Worm (Caenorhabditis elegans) whole organism, L4/young adult: ENCODE results near the gene puf-11.

Experiments
- dao-5 ChIP-seq: sonication (generic microtip); optimal IDR thresholded peaks from 2 replicates; lab custom pipeline; 2016; ENCODE audit warnings: missing genotype, missing genetic modification characterization, moderate library complexity, missing compliant biosample characterization
- him-1 ChIP-seq: sonication (generic microtip); optimal IDR thresholded peaks from 2 replicates; lab custom pipeline; 2016; ENCODE audit warnings: missing genotype, missing genetic modification reagents, missing genetic modification characterization, missing compliant biosample characterization

DNA sequence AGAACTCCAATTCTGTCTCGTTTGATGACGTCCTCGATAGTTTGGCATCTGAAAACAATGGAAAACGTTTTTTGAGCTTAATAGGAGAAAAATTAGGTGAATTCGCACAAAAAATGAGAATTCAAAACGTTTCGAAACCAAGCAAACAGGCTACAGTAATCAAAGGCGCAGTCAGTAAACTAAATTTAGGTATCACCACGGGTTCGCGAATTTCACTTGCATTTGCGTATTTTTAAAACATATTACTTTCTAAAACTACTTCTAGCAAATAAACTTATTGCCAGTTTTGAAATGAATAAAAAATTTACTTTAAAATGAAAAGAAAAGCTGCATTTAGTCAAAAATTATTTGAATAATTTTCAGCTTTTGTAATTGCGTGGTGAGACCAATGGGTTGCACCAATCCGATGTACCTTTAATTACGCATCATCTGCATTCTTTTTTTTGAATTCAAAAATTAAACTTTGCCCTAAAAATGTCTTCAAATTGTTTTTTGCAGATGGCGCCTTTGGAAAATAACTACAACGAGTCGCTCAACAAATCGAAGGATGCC, 2.3 kb upstream of the puf-11 start, which contains the start of the genes Y73B6BL.23 and htp-2:
- TF ChIP-seq him-1 (tag; lab: Kevin White, UChicago) = no peak
- no peak for TF ChIP-seq dao-5 (tag; lab: Kevin White, UChicago)
